Worm (Caenorhabditis elegans) whole organism, L2 larva: ENCODE results near the gene gyf-1.

Experiments
- R02D3.7 ChIP-seq: fragments of 150-350 bp; optimal IDR thresholded peaks from 2 replicates; lab custom pipeline; 2014; ENCODE audit warnings: missing biosample characterization, missing genetic modification characterization
- ZK546.5 ChIP-seq: sonication (generic microtip); optimal IDR thresholded peaks from 2 replicates; lab custom pipeline; 2017; ENCODE audit warnings: missing biosample characterization, missing genetic modification characterization
- aly-2 ChIP-seq: fragments of 150-350 bp; optimal IDR thresholded peaks from 2 replicates; lab custom pipeline; 2014; ENCODE audit warnings: missing biosample characterization, missing genetic modification characterization
- ceh-82 ChIP-seq: fragments of 150-350 bp; optimal IDR thresholded peaks from 2 replicates; lab custom pipeline; 2014; ENCODE audit warnings: missing biosample characterization, missing genetic modification characterization
- crh-2 ChIP-seq: sonication (generic microtip); optimal IDR thresholded peaks from 2 replicates; lab custom pipeline; 2017; ENCODE audit warnings: missing biosample characterization, missing genetic modification characterization
- elt-3 ChIP-seq: sonication (generic microtip); optimal IDR thresholded peaks from 2 replicates; lab custom pipeline; 2017; ENCODE audit warnings: missing biosample characterization, missing genetic modification characterization
- lsy-2 ChIP-seq, 2 experiments: fragments of 150-350 bp in 1 of 2; sonication (generic microtip) in 1 of 2; optimal IDR thresholded peaks; 2 replicates each; lab custom pipeline; 2014 to 2017; ENCODE audit warnings: missing biosample characterization in 2 of 2, missing genetic modification characterization in 2 of 2
- mdl-1 ChIP-seq, 2 experiments: fragments of 150-350 bp in 1 of 2; sonication (generic microtip) in 1 of 2; optimal IDR thresholded peaks; 2 replicates each; lab custom pipeline; 2017; ENCODE audit warnings: missing biosample characterization in 2 of 2, missing genetic modification characterization in 2 of 2
- nhr-25 ChIP-seq: fragments of 150-350 bp; sonication (generic microtip); optimal IDR thresholded peaks from 3 replicates; lab custom pipeline; 2014; ENCODE audit warnings: missing biosample characterization, missing genetic modification characterization
- sem-4 ChIP-seq: fragments of 150-350 bp; optimal IDR thresholded peaks from 2 replicates; lab custom pipeline; 2014; ENCODE audit warnings: missing biosample characterization, missing genetic modification reagents, missing genetic modification characterization
- skn-1 ChIP-seq: sonication (generic microtip); optimal IDR thresholded peaks from 2 replicates; lab custom pipeline; 2017; ENCODE audit warnings: missing biosample characterization, missing genetic modification characterization
- ztf-11 ChIP-seq: sonication (generic microtip); optimal IDR thresholded peaks from 2 replicates; lab custom pipeline; 2017; ENCODE audit warnings: missing biosample characterization, missing genetic modification characterization
- ztf-4 ChIP-seq: fragments of 150-350 bp; optimal IDR thresholded peaks from 2 replicates; lab custom pipeline; 2014; ENCODE audit warnings: missing biosample characterization, missing genetic modification characterization

DNA sequence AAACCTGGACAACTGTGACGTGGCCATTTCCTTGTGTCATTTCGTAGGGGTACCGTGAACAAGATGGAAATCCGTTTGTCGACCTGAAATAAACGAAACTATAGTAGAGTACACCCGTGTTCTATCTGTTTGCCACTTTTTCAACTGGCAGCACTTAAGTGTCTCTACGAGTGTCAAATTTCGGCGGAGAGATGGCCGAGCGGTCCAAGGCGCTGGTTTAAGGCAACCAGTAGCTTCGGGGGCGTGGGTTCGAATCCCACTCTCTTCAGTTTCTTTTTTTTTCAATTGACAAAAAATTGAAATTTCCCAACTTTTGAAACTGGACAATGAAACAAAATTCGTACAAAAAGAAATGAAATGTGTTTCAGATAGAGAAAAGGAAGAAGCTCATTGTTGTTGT is 37.5 kb downstream of the gyf-1 start:
- peak in 1 of 2 experiments; percentile 39 for TF ChIP-seq lsy-2 (tag; optimal IDR thresholded peaks at IDR 0.05; lab: Kevin White, UChicago)
- TF ChIP-seq nhr-25 (tag; lab: Kevin White, UChicago): no peak
- TF ChIP-seq sem-4 (tag; lab: Kevin White, UChicago): no peak
- no peak for TF ChIP-seq ZK546.5 (tag; lab: Kevin White, UChicago)
- no peak for TF ChIP-seq ceh-82 (tag; lab: Kevin White, UChicago)
- no peak for TF ChIP-seq skn-1
- TF ChIP-seq ztf-4 (tag; lab: Kevin White, UChicago): no peak
- no peak for TF ChIP-seq ztf-11
- TF ChIP-seq mdl-1 (tag; optimal IDR thresholded peaks at IDR 0.05; lab: Kevin White, UChicago): no peak
- TF ChIP-seq crh-2 (tag; lab: Kevin White, UChicago): peak; percentile 30
- TF ChIP-seq aly-2: no peak
- TF ChIP-seq elt-3 (tag; lab: Kevin White, UChicago): no peak
- no peak for TF ChIP-seq R02D3.7
